Worm (Caenorhabditis elegans): ENCODE data around the gene mep-1.

Gene mep-1

DNA sequence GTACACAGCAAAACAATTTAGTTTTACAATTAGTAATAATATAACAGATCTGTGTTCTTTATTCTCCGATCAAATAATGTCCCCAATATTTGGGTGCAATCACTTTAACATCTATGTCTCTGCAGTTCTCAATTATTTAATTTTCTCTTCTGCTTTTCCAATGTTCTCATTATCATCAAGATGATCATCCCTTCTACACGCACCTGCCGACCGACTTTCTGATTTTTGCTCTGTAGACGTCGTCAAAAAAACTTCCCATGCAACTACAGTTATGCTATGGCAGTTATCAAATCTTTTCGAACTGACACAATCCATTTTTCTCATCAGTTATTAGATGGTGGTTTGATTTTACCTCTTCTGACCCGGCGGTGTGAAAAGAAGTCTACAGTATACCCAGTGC lies 20.8 kb upstream of the mep-1 start:
- no peak for TF ChIP-seq ets-7 (tag; optimal IDR thresholded peaks at IDR 0.05)
- no peak for TF ChIP-seq ceh-13 (GFP tag; optimal IDR thresholded peaks at IDR 0.05)
- no peak for TF ChIP-seq hmbx-1 (tag; optimal IDR thresholded peaks at IDR 0.05)
- TF ChIP-seq F13C5.2 (tag; optimal IDR thresholded peaks at IDR 0.05), result no peak
- no peak for TF ChIP-seq sea-1 (GFP tag; conservative IDR thresholded peaks at IDR 0.05)
- no peak for TF ChIP-seq flt-1 (GFP tag; IDR thresholded peaks at IDR 0.05)
- no peak for TF ChIP-seq pes-1 (GFP tag; IDR thresholded peaks at IDR 0.05)
- no peak for TF ChIP-seq aly-1 (tag; optimal IDR thresholded peaks at IDR 0.05)
- no peak for TF ChIP-seq tra-4 (tag; optimal IDR thresholded peaks at IDR 0.05)
- no peak for TF ChIP-seq ceh-36 (tag; optimal IDR thresholded peaks at IDR 0.05)
- TF ChIP-seq scrt-1 (GFP tag; IDR thresholded peaks at IDR 0.05), result no peak
- no peak for TF ChIP-seq hnd-1 (tag; optimal IDR thresholded peaks at IDR 0.05)
- no peak for TF ChIP-seq hmg-4 (GFP tag; optimal IDR thresholded peaks at IDR 0.05)
- no peak for TF ChIP-seq tbx-37 (GFP tag; conservative IDR thresholded peaks at IDR 0.05)
- TF ChIP-seq tbx-11 (GFP tag; IDR thresholded peaks at IDR 0.05), result no peak
- TF ChIP-seq B0310.2 (tag; optimal IDR thresholded peaks at IDR 0.05), result no peak
- no peak for TF ChIP-seq ama-1 (optimal IDR thresholded peaks at IDR 0.05)

DNA sequence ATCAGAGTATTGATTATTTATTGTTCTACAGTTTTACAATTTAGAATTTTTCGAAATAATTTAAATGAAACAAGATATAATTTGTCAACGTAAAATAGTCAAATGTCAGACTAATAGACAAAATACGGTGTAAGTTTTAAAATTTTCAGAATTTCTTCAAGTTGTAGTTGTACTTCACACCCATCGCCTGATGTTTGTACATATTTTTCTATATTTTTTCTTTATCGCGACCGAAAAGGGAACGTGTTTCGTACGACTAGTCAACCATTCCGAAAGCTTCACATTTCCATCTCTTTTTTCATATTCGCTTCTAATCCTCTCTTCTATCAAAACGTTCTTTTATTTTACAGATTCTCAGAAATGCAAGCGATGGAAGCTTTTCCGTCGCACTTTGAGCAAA lies 20.0 kb upstream of the mep-1 start, which contains the start of gene twk-25:
twk-25 (plus strand) TSS at position 301 of the 400 bp plus-strand sequence.
- TF ChIP-seq sea-1 (GFP tag; conservative IDR thresholded peaks at IDR 0.05), result no peak
- TF ChIP-seq ceh-36 (tag; optimal IDR thresholded peaks at IDR 0.05), result no peak
- no peak for TF ChIP-seq hmbx-1 (tag; optimal IDR thresholded peaks at IDR 0.05)
- no peak for TF ChIP-seq tbx-37 (GFP tag; conservative IDR thresholded peaks at IDR 0.05)
- TF ChIP-seq tbx-11 (GFP tag; IDR thresholded peaks at IDR 0.05), result no peak
- no peak for TF ChIP-seq flt-1 (GFP tag; IDR thresholded peaks at IDR 0.05)
- no peak for TF ChIP-seq ceh-13 (GFP tag; optimal IDR thresholded peaks at IDR 0.05)
- no peak for TF ChIP-seq aly-1 (tag; optimal IDR thresholded peaks at IDR 0.05)
- no peak for TF ChIP-seq scrt-1 (GFP tag; IDR thresholded peaks at IDR 0.05)
- TF ChIP-seq pes-1 (GFP tag; IDR thresholded peaks at IDR 0.05), result no peak
- no peak for TF ChIP-seq ets-7 (tag; optimal IDR thresholded peaks at IDR 0.05)
- no peak for TF ChIP-seq F13C5.2 (tag; optimal IDR thresholded peaks at IDR 0.05)
- TF ChIP-seq hnd-1 (tag; optimal IDR thresholded peaks at IDR 0.05), result no peak
- no peak for TF ChIP-seq ama-1 (optimal IDR thresholded peaks at IDR 0.05)
- TF ChIP-seq B0310.2 (tag; optimal IDR thresholded peaks at IDR 0.05), result no peak
- no peak for TF ChIP-seq hmg-4 (GFP tag; optimal IDR thresholded peaks at IDR 0.05)
- TF ChIP-seq tra-4 (tag; optimal IDR thresholded peaks at IDR 0.05), result no peak

DNA sequence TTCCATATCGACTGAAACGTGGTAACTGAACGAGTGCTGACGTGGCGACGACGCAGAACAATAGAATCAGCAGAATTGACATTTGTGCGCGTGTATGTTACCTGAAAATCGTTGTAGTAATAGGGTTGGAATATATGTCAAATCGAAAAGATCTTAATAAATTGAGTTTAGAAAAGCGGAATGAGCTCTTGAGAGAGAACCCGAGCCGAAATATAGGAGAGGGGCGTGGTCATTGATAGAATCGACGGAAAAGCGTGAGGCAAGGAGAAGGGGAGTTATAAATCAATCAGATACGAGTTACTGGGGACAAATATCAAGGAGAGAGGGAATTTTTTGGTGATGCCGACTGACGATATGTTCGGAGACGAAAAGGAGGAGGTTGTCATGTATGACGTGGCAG lies 13.8 kb upstream of the mep-1 start, which contains the start of gene M04B2.6:
M04B2.6 (minus strand) TSS at position 101 of the 400 bp plus-strand sequence.
- no peak for TF ChIP-seq hmg-4 (GFP tag; optimal IDR thresholded peaks at IDR 0.05)
- no peak for TF ChIP-seq F13C5.2 (tag; optimal IDR thresholded peaks at IDR 0.05)
- TF ChIP-seq aly-1 (tag; optimal IDR thresholded peaks at IDR 0.05), result no peak
- TF ChIP-seq sea-1 (GFP tag; conservative IDR thresholded peaks at IDR 0.05), result no peak
- TF ChIP-seq ets-7 (tag; optimal IDR thresholded peaks at IDR 0.05), result no peak
- no peak for TF ChIP-seq flt-1 (GFP tag; IDR thresholded peaks at IDR 0.05)
- no peak for TF ChIP-seq scrt-1 (GFP tag; IDR thresholded peaks at IDR 0.05)
- TF ChIP-seq tra-4 (tag; optimal IDR thresholded peaks at IDR 0.05), result no peak
- no peak for TF ChIP-seq ceh-13 (GFP tag; optimal IDR thresholded peaks at IDR 0.05)
- TF ChIP-seq B0310.2 (tag; optimal IDR thresholded peaks at IDR 0.05), result no peak
- TF ChIP-seq ceh-36 (tag; optimal IDR thresholded peaks at IDR 0.05), result no peak
- TF ChIP-seq ama-1 (optimal IDR thresholded peaks at IDR 0.05), result no peak
- TF ChIP-seq hmbx-1 (tag; optimal IDR thresholded peaks at IDR 0.05), result no peak
- TF ChIP-seq tbx-37 (GFP tag; conservative IDR thresholded peaks at IDR 0.05), result no peak
- TF ChIP-seq tbx-11 (GFP tag; IDR thresholded peaks at IDR 0.05), result no peak
- no peak for TF ChIP-seq pes-1 (GFP tag; IDR thresholded peaks at IDR 0.05)
- TF ChIP-seq hnd-1 (tag; optimal IDR thresholded peaks at IDR 0.05), result no peak

DNA sequence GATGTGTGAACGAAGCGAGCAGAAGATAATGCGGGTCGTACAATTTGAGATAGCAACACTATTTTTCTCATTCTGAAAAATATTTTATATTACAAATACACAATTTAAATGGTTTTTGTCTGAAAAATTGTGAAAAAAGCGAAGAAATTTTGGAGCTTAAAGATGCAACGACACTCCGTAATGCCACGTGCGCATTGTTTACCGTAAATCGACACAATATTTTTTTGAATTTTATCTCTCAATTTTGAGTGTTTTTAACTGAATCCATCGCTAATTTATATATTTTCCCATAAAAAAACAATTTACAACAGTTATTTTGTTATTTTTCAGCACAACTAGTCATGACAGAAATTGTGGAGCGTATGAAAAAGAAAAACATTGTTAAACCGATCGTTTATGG lies 3.5 kb upstream of the mep-1 start, which contains the start of the genes M04B2.4 and gfl-1:
M04B2.4 (minus strand) TSS at position 72 of the 400 bp plus-strand sequence.
gfl-1 (plus strand) TSS at position 331 of the 400 bp plus-strand sequence.
- TF ChIP-seq hmg-4 (GFP tag; optimal IDR thresholded peaks at IDR 0.05) (no peak), hmbx-1 (tag; optimal IDR thresholded peaks at IDR 0.05) (no peak), sea-1 (GFP tag; conservative IDR thresholded peaks at IDR 0.05) (no peak), scrt-1 (GFP tag; IDR thresholded peaks at IDR 0.05) (no peak), pes-1 (GFP tag; IDR thresholded peaks at IDR 0.05) (no peak), tbx-37 (GFP tag; conservative IDR thresholded peaks at IDR 0.05) (no peak), tra-4 (tag; optimal IDR thresholded peaks at IDR 0.05) (no peak), flt-1 (GFP tag; IDR thresholded peaks at IDR 0.05) (no peak), hnd-1 (tag; optimal IDR thresholded peaks at IDR 0.05) (no peak), ama-1 (optimal IDR thresholded peaks at IDR 0.05) (no peak), F13C5.2 (tag; optimal IDR thresholded peaks at IDR 0.05) (no peak), ceh-13 (GFP tag; optimal IDR thresholded peaks at IDR 0.05) (no peak), aly-1 (tag; optimal IDR thresholded peaks at IDR 0.05) (no peak)

DNA sequence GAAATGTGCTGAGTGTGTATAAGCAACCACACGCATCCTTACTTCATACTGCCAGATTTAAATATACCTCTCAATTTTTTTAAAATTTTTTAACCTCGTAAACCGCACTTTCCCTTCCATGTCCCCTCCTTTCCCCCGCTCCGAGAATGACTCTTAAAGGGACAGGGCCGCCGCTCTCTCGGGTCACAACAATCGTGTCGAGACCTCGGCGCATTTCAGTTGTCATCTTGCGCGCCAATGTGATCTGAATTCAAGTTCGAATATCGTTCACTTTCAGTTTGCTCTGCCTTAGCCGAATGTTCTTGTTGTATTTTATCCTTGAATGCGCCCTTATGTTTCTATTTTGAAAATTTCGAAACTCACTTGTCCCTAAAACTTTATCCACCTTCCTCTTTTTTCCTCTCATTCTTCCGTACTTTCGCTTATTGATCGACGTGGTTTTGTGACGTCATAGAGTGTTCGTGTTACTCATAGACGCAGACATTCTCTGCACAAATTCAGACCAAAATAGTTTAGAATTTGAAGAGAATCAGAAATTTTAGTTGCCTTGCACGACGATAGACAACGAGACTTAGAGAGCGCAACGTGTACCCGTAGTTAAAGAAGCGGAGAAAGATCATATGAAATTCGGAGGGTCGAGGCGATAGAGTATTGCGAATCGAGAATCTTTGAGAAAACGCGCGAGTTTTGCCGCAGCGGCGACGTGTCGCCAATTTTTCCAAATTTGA lies 2.1 kb upstream of the mep-1 start:
- TF ChIP-seq ama-1 (optimal IDR thresholded peaks at IDR 0.05) (peak; percentile 12), F13C5.2 (tag; optimal IDR thresholded peaks at IDR 0.05) (no peak)

DNA sequence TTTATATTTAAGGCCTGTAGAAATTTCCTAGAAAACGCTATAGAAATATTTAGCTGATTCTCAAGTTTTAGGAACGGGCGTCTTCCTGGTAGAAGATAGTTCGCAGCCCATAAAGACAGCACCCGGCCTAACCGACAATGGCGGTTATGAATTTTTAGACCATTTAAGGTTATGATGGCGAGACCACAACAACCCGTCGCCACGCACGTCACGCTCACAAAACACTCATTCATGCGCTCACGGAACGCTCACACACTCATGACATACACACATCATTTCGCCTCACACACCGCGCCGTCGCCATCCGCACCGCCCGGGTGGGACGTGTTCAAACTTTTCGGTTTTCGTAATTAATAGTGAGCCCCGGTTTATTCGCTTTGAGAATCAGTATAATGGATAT lies 757 bp upstream of the mep-1 start:
- TF ChIP-seq ceh-13 (GFP tag; optimal IDR thresholded peaks at IDR 0.05) (no peak), tbx-11 (GFP tag; IDR thresholded peaks at IDR 0.05) (no peak), tra-4 (tag; optimal IDR thresholded peaks at IDR 0.05) (no peak), hmbx-1 (tag; optimal IDR thresholded peaks at IDR 0.05) (no peak), B0310.2 (tag; optimal IDR thresholded peaks at IDR 0.05) (no peak), ets-7 (tag; optimal IDR thresholded peaks at IDR 0.05) (no peak), hmg-4 (GFP tag; optimal IDR thresholded peaks at IDR 0.05) (no peak), sea-1 (GFP tag; conservative IDR thresholded peaks at IDR 0.05) (no peak), flt-1 (GFP tag; IDR thresholded peaks at IDR 0.05) (no peak), tbx-37 (GFP tag; conservative IDR thresholded peaks at IDR 0.05) (no peak), hnd-1 (tag; optimal IDR thresholded peaks at IDR 0.05) (no peak), F13C5.2 (tag; optimal IDR thresholded peaks at IDR 0.05) (no peak), ama-1 (optimal IDR thresholded peaks at IDR 0.05) (no peak), scrt-1 (GFP tag; IDR thresholded peaks at IDR 0.05) (no peak), pes-1 (GFP tag; IDR thresholded peaks at IDR 0.05) (no peak; the same call in 1 of the 2 replicates), aly-1 (tag; optimal IDR thresholded peaks at IDR 0.05) (no peak), ceh-36 (tag; optimal IDR thresholded peaks at IDR 0.05) (no peak)

Data from whole organism, early embryonic.